Fruit fly (Drosophila melanogaster): Measurements from ENCODE around the gene CG10863.

- TF ChIP-seq Vsx2 (GFP tag; optimal IDR thresholded peaks at IDR 0.05; ENCODE audit: partially characterized antibody) (no peak), GATAd (GFP tag; optimal IDR thresholded peaks at IDR 0.05) (no peak), ey (GFP tag; optimal IDR thresholded peaks at IDR 0.05) (no peak), fru (GFP tag; optimal IDR thresholded peaks at IDR 0.05) (no peak), Hnf4 (GFP tag; optimal IDR thresholded peaks at IDR 0.05) (no peak), Dfd (GFP tag; optimal IDR thresholded peaks at IDR 0.05) (no peak), Myc (optimal IDR thresholded peaks at IDR 0.05) (peak; percentile 60), OdsH (GFP tag; optimal IDR thresholded peaks at IDR 0.05) (no peak), dl (GFP tag; optimal IDR thresholded peaks at IDR 0.05; ENCODE audit: insufficient read depth in 1 of 2, partially characterized antibody in 2 of 2) (no peak), HLH106 (tag; optimal IDR thresholded peaks at IDR 0.05) (no peak), tai (GFP tag; optimal IDR thresholded peaks at IDR 0.05) (peak; percentile 36)
These were observed 11.3 kb downstream of the CG10863 start for dm6 chr3L:3930930-3931329.
